Worm (Caenorhabditis elegans) whole organism, mixed stage, embryonic: Measurements from ENCODE around the gene R08E5.1.
A peak's percentile ranks its signal among the peaks of the same experiment; 100 is the strongest.

ENCODE experiments used
- M03D4.4 ChIP-seq: sonication (generic microtip); optimal IDR thresholded peaks from 2 replicates; lab custom pipeline; 2017; ENCODE audit warnings: mild to moderate bottlenecking, missing genetic modification characterization, missing compliant biosample characterization
- bed-3 ChIP-seq: fragments of 200-800 bp; sonication (Bioruptor generic); optimal IDR thresholded peaks from 3 replicates; lab custom pipeline; 2018; ENCODE audit warnings: mild to moderate bottlenecking, missing genetic modification characterization, moderate library complexity, missing compliant biosample characterization
- ceh-39 ChIP-seq: fragments of 150-350 bp; optimal IDR thresholded peaks from 2 replicates; lab custom pipeline; 2014; ENCODE audit warnings: missing biosample characterization, missing genetic modification characterization
- ceh-83 ChIP-seq: fragments of 200-800 bp; sonication (Bioruptor generic); optimal IDR thresholded peaks from 2 replicates; lab custom pipeline; 2018; ENCODE audit warnings: mild to moderate bottlenecking, missing genetic modification characterization, missing compliant biosample characterization
- ces-1 ChIP-seq: fragments of 150-350 bp; optimal IDR thresholded peaks from 2 replicates; lab custom pipeline; 2014; ENCODE audit warnings: missing biosample characterization, missing genetic modification reagents, missing genetic modification characterization
- cnd-1 ChIP-seq: fragments of 200-800 bp; sonication (Bioruptor generic); optimal IDR thresholded peaks from 2 replicates; lab custom pipeline; 2018; ENCODE audit warnings: mild to moderate bottlenecking, missing genetic modification characterization, missing compliant biosample characterization
- drap-1 ChIP-seq: fragments of 200-800 bp; sonication (Bioruptor generic); optimal IDR thresholded peaks from 3 replicates; lab custom pipeline; 2018; ENCODE audit warnings: mild to moderate bottlenecking, missing genetic modification characterization, missing compliant biosample characterization
- elt-3 ChIP-seq: fragments of 150-350 bp; optimal IDR thresholded peaks from 2 replicates; lab custom pipeline; 2014; ENCODE audit warnings: missing biosample characterization, missing genetic modification characterization
- flh-1 ChIP-seq: fragments of 200-800 bp; sonication (Bioruptor generic); optimal IDR thresholded peaks from 2 replicates; lab custom pipeline; 2018; ENCODE audit warnings: mild to moderate bottlenecking, missing genetic modification characterization, moderate library complexity, missing compliant biosample characterization
- nhr-237 ChIP-seq: fragments of 150-350 bp; optimal IDR thresholded peaks from 2 replicates; lab custom pipeline; 2014; ENCODE audit warnings: missing biosample characterization, missing genetic modification characterization
- nhr-28 ChIP-seq: fragments of 150-350 bp; optimal IDR thresholded peaks from 2 replicates; lab custom pipeline; 2014; ENCODE audit warnings: missing biosample characterization, missing genetic modification characterization
- sem-2 ChIP-seq: fragments of 200-800 bp; sonication (Bioruptor generic); optimal IDR thresholded peaks from 2 replicates; lab custom pipeline; 2018; ENCODE audit warnings: mild to moderate bottlenecking, missing genetic modification characterization, missing compliant biosample characterization
- sptf-1 ChIP-seq: sonication (generic microtip); optimal IDR thresholded peaks from 2 replicates; lab custom pipeline; 2017; ENCODE audit warnings: mild to moderate bottlenecking, missing genetic modification characterization, moderate library complexity, missing compliant biosample characterization
- tbx-8 ChIP-seq: fragments of 200-800 bp; sonication (Bioruptor generic); optimal IDR thresholded peaks from 2 replicates; lab custom pipeline; 2018; ENCODE audit warnings: mild to moderate bottlenecking, missing genetic modification characterization, moderate library complexity, missing compliant biosample characterization
- unc-120 ChIP-seq: sonication (generic microtip); optimal IDR thresholded peaks from 2 replicates; lab custom pipeline; 2017; ENCODE audit warnings: missing genetic modification characterization, missing compliant biosample characterization; ENCODE audit not compliant: poor library complexity, severe bottlenecking
- zip-8 ChIP-seq: fragments of 150-350 bp; optimal IDR thresholded peaks from 2 replicates; lab custom pipeline; 2014; ENCODE audit warnings: missing biosample characterization, missing genetic modification characterization

The R08E5.1 gene

DNA sequence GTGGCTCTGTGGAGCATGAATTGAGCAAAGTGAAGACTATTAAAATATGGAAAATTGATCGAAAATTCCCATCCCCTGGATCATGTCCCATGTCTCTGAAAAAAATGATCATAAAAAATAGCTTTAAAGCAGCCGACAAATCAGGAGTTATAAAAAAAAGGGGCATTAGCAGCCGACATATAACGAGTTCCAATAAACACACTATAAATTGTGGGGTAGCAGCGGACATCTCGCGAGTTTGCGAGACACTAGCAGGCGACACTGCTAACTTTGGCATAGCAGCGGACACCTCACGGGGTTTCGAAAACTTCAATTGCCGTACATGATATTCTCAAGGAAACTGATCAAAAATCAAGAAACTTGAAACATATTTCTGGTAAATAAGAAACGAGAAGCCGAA, 32.0 kb downstream of the R08E5.1 start, which contains the start of gene hpo-36:
Gene hpo-36, minus strand, starts transcription at position 101 of the 400 bp plus-strand sequence.
- no peak for TF ChIP-seq flh-1 (GFP tag; lab: Kevin White, UChicago)
- no peak for TF ChIP-seq elt-3 (tag; lab: Kevin White, UChicago)
- no peak for TF ChIP-seq unc-120 (tag; lab: Kevin White, UChicago)
- TF ChIP-seq ces-1 (GFP tag; lab: Kevin White, UChicago), result no peak
- no peak for TF ChIP-seq ceh-39
- TF ChIP-seq tbx-8 (GFP tag; lab: Kevin White, UChicago), result no peak
- TF ChIP-seq M03D4.4 (tag; lab: Kevin White, UChicago), result no peak
- no peak for TF ChIP-seq nhr-237 (tag; lab: Kevin White, UChicago)
- no peak for TF ChIP-seq sem-2 (GFP tag; lab: Kevin White, UChicago)
- no peak for TF ChIP-seq zip-8
- no peak for TF ChIP-seq sptf-1 (tag; lab: Kevin White, UChicago)
- TF ChIP-seq drap-1, result no peak
- no peak for TF ChIP-seq ceh-83 (GFP tag; lab: Kevin White, UChicago)
- no peak for TF ChIP-seq bed-3 (GFP tag; lab: Kevin White, UChicago)
- TF ChIP-seq nhr-28 (tag; lab: Kevin White, UChicago), result no peak
- TF ChIP-seq, all 35 proteins: peak for 0

DNA sequence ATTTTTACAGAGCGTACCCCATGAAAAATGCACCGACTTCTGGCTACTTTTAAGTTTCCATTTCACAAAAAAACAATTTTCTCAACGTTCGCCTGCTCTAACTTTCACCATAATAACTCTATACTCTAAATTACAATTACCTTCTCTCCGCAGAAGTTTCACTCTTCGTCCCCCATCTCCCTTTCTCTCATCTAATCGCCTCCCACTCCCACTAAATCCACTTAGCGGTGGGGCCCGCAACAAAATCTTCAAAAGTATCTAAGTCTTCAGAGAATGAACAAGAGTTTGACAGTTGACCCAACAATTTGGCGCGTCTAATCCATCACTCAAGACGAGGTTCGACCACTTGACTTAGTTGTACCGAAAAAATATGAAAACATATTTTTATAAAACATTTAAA, 32.9 kb downstream of the R08E5.1 start:
- TF ChIP-seq ces-1 (GFP tag; lab: Kevin White, UChicago) (peak; percentile 57), sem-2 (GFP tag; lab: Kevin White, UChicago) (no peak), sptf-1 (tag; lab: Kevin White, UChicago) (no peak)

DNA sequence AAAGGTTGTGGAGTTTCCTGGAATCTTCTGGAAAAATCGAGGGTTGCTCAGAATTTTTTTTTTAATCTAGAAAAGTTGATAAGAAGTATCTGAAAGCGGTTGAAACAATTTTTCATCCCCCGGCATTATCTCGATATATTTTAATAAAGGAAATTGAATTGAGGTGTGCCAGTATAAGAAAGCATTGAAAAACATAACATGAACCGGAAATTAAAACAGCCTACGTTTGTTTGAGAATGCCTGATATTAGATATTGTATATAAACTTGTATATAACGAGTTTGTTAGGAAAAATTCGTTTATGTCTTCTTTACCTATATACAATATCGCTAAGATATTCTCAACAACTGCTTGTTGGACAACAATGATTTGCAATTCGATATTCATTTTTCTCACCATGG, 46.5 kb downstream of the R08E5.1 start, which contains the start of gene str-30:
Gene str-30, plus strand, starts transcription at position 301 of the 400 bp plus-strand sequence.
- no peak for TF ChIP-seq cnd-1
